Fruit fly (Drosophila melanogaster) whole organism, embryonic: ENCODE measurements around the gene Mvb12.

ENCODE experiments used
- Bgb ChIP-seq: fragments of 200-800 bp; sonication (Bioruptor generic); IDR thresholded peaks from 2 replicates; pipeline ENCODE4 v1.3.6; 2022; ENCODE audit warnings: missing biosample characterization, missing genetic modification characterization; ENCODE audit not compliant: partially characterized antibody
- CG10147 ChIP-seq: fragments of 200-800 bp; sonication (Bioruptor generic); optimal IDR thresholded peaks from 2 replicates; lab custom pipeline; 2019; ENCODE audit warnings: missing biosample characterization, mild to moderate bottlenecking, missing genetic modification characterization, moderate library complexity
- CG10431 ChIP-seq: fragments of 200-800 bp; sonication (Bioruptor generic); optimal IDR thresholded peaks from 3 replicates; lab custom pipeline; 2018; ENCODE audit warnings: missing biosample characterization, mild to moderate bottlenecking, missing genetic modification characterization
- CG11504 ChIP-seq: fragments of 200-800 bp; sonication (Bioruptor generic); optimal IDR thresholded peaks from 3 replicates; lab custom pipeline; 2019; ENCODE audit warnings: missing biosample characterization, mild to moderate bottlenecking, missing genetic modification characterization, moderate library complexity
- CG12236 ChIP-seq: fragments of 200-800 bp; sonication (Bioruptor generic); optimal IDR thresholded peaks from 2 replicates; lab custom pipeline; 2016; ENCODE audit warnings: missing biosample characterization, missing genetic modification characterization
- CG14014 ChIP-seq: fragments of 200-800 bp; sonication (Bioruptor generic); IDR thresholded peaks from 2 replicates; pipeline ENCODE4 v1.3.6; 2022; ENCODE audit warnings: missing biosample characterization, missing genetic modification characterization
- CG15514 ChIP-seq: fragments of 200-800 bp; sonication (Bioruptor generic); optimal IDR thresholded peaks from 3 replicates; lab custom pipeline; 2017; ENCODE audit warnings: missing biosample characterization, missing genetic modification characterization, mild to moderate bottlenecking, moderate library complexity, missing genetic modification reagents
- CG15696 ChIP-seq: fragments of 200-800 bp; sonication (Bioruptor generic); optimal IDR thresholded peaks from 2 replicates; lab custom pipeline; 2019; ENCODE audit warnings: missing biosample characterization, mild to moderate bottlenecking, missing genetic modification characterization, moderate library complexity
- CG17361 ChIP-seq: fragments of 200-800 bp; sonication (Bioruptor generic); IDR thresholded peaks from 3 replicates; pipeline ENCODE4 v1.3.6; 2022; ENCODE audit warnings: missing biosample characterization, missing genetic modification characterization
- CG2120 ChIP-seq: fragments of 200-800 bp; sonication (Bioruptor generic); optimal IDR thresholded peaks from 3 replicates; lab custom pipeline; 2016; ENCODE audit warnings: missing biosample characterization, missing genetic modification characterization
- CG2678 ChIP-seq: fragments of 200-800 bp; sonication (Bioruptor generic); optimal IDR thresholded peaks from 3 replicates; lab custom pipeline; 2019; ENCODE audit warnings: missing biosample characterization, mild to moderate bottlenecking, missing genetic modification characterization, moderate library complexity
- CG2712 ChIP-seq: fragments of 200-800 bp; optimal IDR thresholded peaks from 3 replicates; lab custom pipeline; 2019; ENCODE audit warnings: missing biosample characterization, mild to moderate bottlenecking, missing genetic modification characterization, moderate library complexity
- CG30020 ChIP-seq: fragments of 200-800 bp; optimal IDR thresholded peaks from 2 replicates; lab custom pipeline; 2019; ENCODE audit warnings: missing biosample characterization, mild to moderate bottlenecking, missing genetic modification characterization, moderate library complexity
- CG32532 ChIP-seq: fragments of 200-800 bp; sonication (Bioruptor generic); IDR thresholded peaks from 2 replicates; pipeline ENCODE4 v1.3.6; 2022; ENCODE audit warnings: missing biosample characterization, missing genetic modification characterization
- CG3281 ChIP-seq: fragments of 200-800 bp; sonication (Bioruptor generic); optimal IDR thresholded peaks from 3 replicates; lab custom pipeline; 2017; ENCODE audit warnings: missing biosample characterization, mild to moderate bottlenecking, missing genetic modification characterization
- CG6689 ChIP-seq: fragments of 200-800 bp; sonication (Bioruptor generic); IDR thresholded peaks from 2 replicates; pipeline ENCODE4 v1.3.6; 2022; ENCODE audit warnings: missing biosample characterization, missing genetic modification characterization
- CG6765 ChIP-seq: fragments of 200-800 bp; sonication (Bioruptor generic); optimal IDR thresholded peaks from 3 replicates; lab custom pipeline; 2017; ENCODE audit warnings: missing biosample characterization, mild to moderate bottlenecking, missing genetic modification characterization
- CG7357 ChIP-seq: fragments of 200-800 bp; sonication (Bioruptor generic); IDR thresholded peaks from 3 replicates; pipeline ENCODE4 v1.3.6; 2022; ENCODE audit warnings: missing biosample characterization, missing genetic modification characterization
- CG7372 ChIP-seq: fragments of 200-800 bp; sonication (Bioruptor generic); IDR thresholded peaks from 2 replicates; pipeline ENCODE4 v1.3.6; 2022; ENCODE audit warnings: missing biosample characterization, missing genetic modification characterization
- CG7556 ChIP-seq: fragments of 200-800 bp; sonication (Bioruptor generic); optimal IDR thresholded peaks from 2 replicates; lab custom pipeline; 2017; ENCODE audit warnings: missing biosample characterization, mild to moderate bottlenecking, missing genetic modification characterization
- Chrac-16 ChIP-seq: fragments of 200-800 bp; sonication (Bioruptor generic); optimal IDR thresholded peaks from 3 replicates; lab custom pipeline; 2016; ENCODE audit warnings: missing biosample characterization, missing genetic modification characterization
- D19A ChIP-seq: fragments of 200-800 bp; optimal IDR thresholded peaks from 3 replicates; lab custom pipeline; 2019; ENCODE audit warnings: missing biosample characterization, mild to moderate bottlenecking, missing genetic modification characterization, moderate library complexity
- Doc2 ChIP-seq: fragments of 200-800 bp; sonication (Bioruptor generic); IDR thresholded peaks from 2 replicates; pipeline ENCODE4 v1.3.6; 2022; ENCODE audit warnings: missing biosample characterization, missing genetic modification characterization
- Drgx ChIP-seq: fragments of 200-800 bp; sonication (Bioruptor generic); IDR thresholded peaks from 2 replicates; pipeline ENCODE4 v1.3.6; 2022; ENCODE audit warnings: missing biosample characterization, missing genetic modification characterization
- Fer2 ChIP-seq: fragments of 200-800 bp; sonication (Bioruptor generic); optimal IDR thresholded peaks from 2 replicates; lab custom pipeline; 2018; ENCODE audit warnings: missing biosample characterization, mild to moderate bottlenecking, missing genetic modification characterization, moderate library complexity
- Hr51 ChIP-seq, 2 experiments: fragments of 200-800 bp; sonication (Bioruptor generic); optimal IDR thresholded peaks; 2 replicates in 1 of 2; 3 replicates in 1 of 2; lab custom pipeline; 2016 to 2018; ENCODE audit warnings: missing biosample characterization in 2 of 2, missing genetic modification characterization in 2 of 2, mild to moderate bottlenecking in 1 of 2, moderate library complexity in 1 of 2
- cato ChIP-seq: fragments of 200-800 bp; sonication (Bioruptor generic); optimal IDR thresholded peaks from 2 replicates; lab custom pipeline; 2016; ENCODE audit warnings: missing biosample characterization, missing genetic modification characterization, borderline replicate concordance
- caup ChIP-seq: fragments of 200-800 bp; sonication (Bioruptor generic); optimal IDR thresholded peaks from 3 replicates; lab custom pipeline; 2017; ENCODE audit warnings: missing biosample characterization, mild to moderate bottlenecking, missing genetic modification characterization, moderate library complexity; ENCODE audit not compliant: severe bottlenecking
- dmrt99B ChIP-seq: fragments of 200-800 bp; sonication (Bioruptor generic); optimal IDR thresholded peaks from 2 replicates; lab custom pipeline; 2018; ENCODE audit warnings: missing biosample characterization, mild to moderate bottlenecking, missing genetic modification characterization, moderate library complexity
- fd3F ChIP-seq: fragments of 200-800 bp; sonication (Bioruptor generic); optimal IDR thresholded peaks from 2 replicates; lab custom pipeline; 2018; ENCODE audit warnings: missing biosample characterization, mild to moderate bottlenecking, missing genetic modification characterization, moderate library complexity
- grau ChIP-seq: fragments of 200-800 bp; optimal IDR thresholded peaks from 3 replicates; lab custom pipeline; 2019; ENCODE audit warnings: missing biosample characterization, mild to moderate bottlenecking, missing genetic modification characterization, moderate library complexity
- ham ChIP-seq: fragments of 200-800 bp; sonication (Bioruptor generic); IDR thresholded peaks from 2 replicates; pipeline ENCODE4 v1.3.6; 2022; ENCODE audit warnings: missing biosample characterization, missing genetic modification characterization
- klu ChIP-seq: fragments of 200-800 bp; sonication (Bioruptor generic); IDR thresholded peaks from 2 replicates; pipeline ENCODE4 v1.3.6; 2022; ENCODE audit warnings: missing biosample characterization, missing genetic modification characterization
- lab ChIP-seq: fragments of 200-800 bp; sonication (Bioruptor generic); optimal IDR thresholded peaks from 3 replicates; lab custom pipeline; 2017; ENCODE audit warnings: missing biosample characterization, missing genetic modification characterization, mild to moderate bottlenecking, moderate library complexity, missing genetic modification reagents
- lmd ChIP-seq: fragments of 200-800 bp; sonication (Bioruptor generic); IDR thresholded peaks from 2 replicates; pipeline ENCODE4 v1.3.6; 2022; ENCODE audit warnings: missing biosample characterization, missing genetic modification characterization
- maf-S ChIP-seq: fragments of 200-800 bp; sonication (Bioruptor generic); optimal IDR thresholded peaks from 2 replicates; lab custom pipeline; 2016; ENCODE audit warnings: missing biosample characterization, missing genetic modification characterization
- phol ChIP-seq: fragments of 200-800 bp; sonication (Bioruptor generic); optimal IDR thresholded peaks from 3 replicates; lab custom pipeline; 2018; ENCODE audit warnings: missing biosample characterization, mild to moderate bottlenecking, missing genetic modification characterization, moderate library complexity
- row ChIP-seq: fragments of 200-800 bp; sonication (Bioruptor generic); IDR thresholded peaks from 3 replicates; pipeline ENCODE4 v1.3.6; 2022; ENCODE audit warnings: missing biosample characterization, missing genetic modification characterization
- sens-2 ChIP-seq: fragments of 200-800 bp; sonication (Bioruptor generic); IDR thresholded peaks from 2 replicates; pipeline ENCODE4 v1.3.6; 2022; ENCODE audit warnings: missing biosample characterization, missing genetic modification characterization
- stc ChIP-seq: fragments of 200-800 bp; sonication (Bioruptor generic); IDR thresholded peaks from 2 replicates; pipeline ENCODE4 v1.3.6; 2022; ENCODE audit warnings: missing biosample characterization, missing genetic modification characterization
- unc-4 ChIP-seq: fragments of 200-800 bp; sonication (Bioruptor generic); IDR thresholded peaks from 2 replicates; pipeline ENCODE4 v1.3.6; 2022; ENCODE audit warnings: missing biosample characterization, missing genetic modification characterization; ENCODE audit not compliant: partially characterized antibody
- wdn ChIP-seq: fragments of 200-800 bp; sonication (Bioruptor generic); IDR thresholded peaks from 2 replicates; pipeline ENCODE4 v1.3.6; 2022; ENCODE audit warnings: missing biosample characterization, missing genetic modification characterization

Gene Mvb12

dm6 chrX:18058108-18058507, 43.0 kb downstream of the Mvb12 start (continued):
- no peak for TF ChIP-seq CG30020 (tag; lab: Kevin White, UChicago)
- no peak for TF ChIP-seq Hr51 (GFP tag; optimal IDR thresholded peaks at IDR 0.05; lab: Kevin White, UChicago)
- peak; percentile 44 for TF ChIP-seq lab (GFP tag; lab: Kevin White, UChicago)
- TF ChIP-seq CG6689, result 0 out of 2 replicates have a peak, but pooled peaks have one; percentile 8
- peak; percentile 30 for TF ChIP-seq CG2120 (GFP tag; lab: Kevin White, UChicago)
- TF ChIP-seq lmd (GFP tag; lab: Robert Waterston, UW), result no peak
- no peak for TF ChIP-seq Doc2 (GFP tag; lab: Robert Waterston, UW)
- peak; percentile 38 for TF ChIP-seq dmrt99B
- TF ChIP-seq CG7556 (GFP tag; lab: Kevin White, UChicago), result peak; percentile 43
- peak; percentile 26 for TF ChIP-seq grau (tag; lab: Kevin White, UChicago)
- no peak for TF ChIP-seq maf-S (GFP tag; lab: Kevin White, UChicago)
- TF ChIP-seq wdn, result no peak
- TF ChIP-seq CG2678 (tag; lab: Kevin White, UChicago), result peak; percentile 66
- no peak for TF ChIP-seq sens-2 (GFP tag; lab: Robert Waterston, UW)
- no peak for TF ChIP-seq CG7372 (GFP tag; lab: Robert Waterston, UW)
- no peak for TF ChIP-seq Chrac-16 (GFP tag; lab: Kevin White, UChicago)
- 0 out of 3 replicates have a peak, but pooled peaks have one; percentile 23 for TF ChIP-seq row (GFP tag; lab: Robert Waterston, UW)
- TF ChIP-seq CG15696 (tag; lab: Kevin White, UChicago), result no peak
- no peak for TF ChIP-seq CG6765 (GFP tag; lab: Kevin White, UChicago)
- no peak for TF ChIP-seq klu (GFP tag; lab: Robert Waterston, UW)
- peak; percentile 5 for TF ChIP-seq CG3281
- no peak for TF ChIP-seq CG10431 (GFP tag; lab: Kevin White, UChicago)
- TF ChIP-seq CG32532, result no peak
- TF ChIP-seq unc-4, result no peak
- TF ChIP-seq caup, result peak; percentile 9
- no peak for TF ChIP-seq cato
- TF ChIP-seq CG17361 (GFP tag; lab: Robert Waterston, UW), result 0 out of 3 replicates have a peak, but pooled peaks have one; percentile 11
- TF ChIP-seq CG7357 (GFP tag; lab: Robert Waterston, UW), result no peak
- TF ChIP-seq phol (tag; lab: Kevin White, UChicago), result peak; percentile 11
- no peak for TF ChIP-seq stc (GFP tag; lab: Robert Waterston, UW)
- TF ChIP-seq CG2712, result peak; percentile 8
- TF ChIP-seq Bgb (GFP tag; lab: Robert Waterston, UW), result no peak
- no peak for TF ChIP-seq ham (GFP tag; lab: Robert Waterston, UW)
- TF ChIP-seq CG12236 (GFP tag; lab: Kevin White, UChicago), result no peak
- no peak for TF ChIP-seq fd3F (GFP tag; lab: Kevin White, UChicago)
- peak; percentile 41 for TF ChIP-seq CG11504 (tag; lab: Kevin White, UChicago)
- peak; percentile 1 for TF ChIP-seq CG15514 (GFP tag; lab: Kevin White, UChicago)
- TF ChIP-seq CG10147, result peak; percentile 2
- no peak for TF ChIP-seq D19A (tag; lab: Kevin White, UChicago)
- TF ChIP-seq CG14014 (GFP tag; lab: Robert Waterston, UW), result no peak

dm6 chrX:18057202-18057601, 43.9 kb downstream of the Mvb12 start:
- TF ChIP-seq Drgx (0 out of 2 replicates have a peak, but pooled peaks have one; percentile 30), Fer2 (tag; lab: Kevin White, UChicago) (no peak)
